Fruit fly (Drosophila melanogaster): ENCODE results near the gene Sbds.

The Sbds gene

DNA sequence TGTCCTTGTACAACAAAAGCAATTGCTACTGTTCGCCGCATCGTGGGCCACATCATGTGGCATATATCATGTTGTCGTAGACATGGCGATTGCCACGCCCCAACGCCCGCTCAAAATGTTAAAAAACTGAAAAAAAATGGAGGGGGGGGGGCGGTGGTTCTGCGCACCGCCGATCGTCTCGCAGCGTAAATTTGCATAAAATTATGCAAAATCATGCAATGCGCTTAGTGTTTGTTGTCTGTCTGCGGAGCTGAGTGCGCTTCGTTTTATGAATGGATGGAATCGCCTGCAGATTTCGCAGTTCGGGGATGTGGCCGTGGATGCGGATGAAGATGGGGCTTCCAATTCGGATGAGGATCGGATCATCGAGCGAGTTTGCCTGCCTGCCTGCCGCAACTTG is 19.1 kb downstream of the Sbds start:
- TF ChIP-seq CG6276 (GFP tag; optimal IDR thresholded peaks at IDR 0.05) (no peak), ss (GFP tag; optimal IDR thresholded peaks at IDR 0.05) (peak in 1 of 2 experiments; percentile 6), Ets96B (tag; optimal IDR thresholded peaks at IDR 0.05) (no peak), CG8319 (GFP tag; optimal IDR thresholded peaks at IDR 0.05) (no peak), dac (GFP tag; optimal IDR thresholded peaks at IDR 0.05) (no peak)

DNA sequence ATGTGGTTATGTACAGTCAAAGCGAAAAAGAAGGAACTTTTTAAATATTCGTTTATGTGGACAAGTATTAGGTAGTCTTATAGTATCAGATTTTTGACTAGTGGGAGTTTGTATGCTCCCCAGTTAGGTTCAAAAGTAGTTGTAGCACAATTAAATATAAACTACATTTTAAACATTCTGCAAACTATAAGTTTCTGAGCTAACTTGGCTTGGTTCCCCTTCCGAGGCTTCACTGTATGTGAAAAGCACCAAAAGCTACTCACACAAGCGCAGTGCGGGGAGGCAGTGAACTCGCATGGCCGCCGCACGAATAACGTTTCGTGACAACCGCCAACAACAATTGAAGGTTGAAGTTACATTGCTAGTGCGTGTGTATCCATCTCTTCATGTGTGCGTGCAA is 24.9 kb downstream of the Sbds start:
- TF ChIP-seq ss (GFP tag; optimal IDR thresholded peaks at IDR 0.05) (peak in 1 of 2 experiments; percentile 70), eg (GFP tag; IDR thresholded peaks at IDR 0.05) (peak; percentile 35; the same call in 1 of the 3 replicates), CG3919 (GFP tag; optimal IDR thresholded peaks at IDR 0.05) (no peak), Hr4 (GFP tag; optimal IDR thresholded peaks at IDR 0.05) (peak; percentile 40), Gug (GFP tag; IDR thresholded peaks at IDR 0.05) (0 out of 2 replicates have a peak, but pooled peaks have one; percentile 35), CG32006 (GFP tag; optimal IDR thresholded peaks at IDR 0.05) (peak; percentile 25), esn (GFP tag; optimal IDR thresholded peaks at IDR 0.05) (no peak), CG15336 (GFP tag; IDR thresholded peaks at IDR 0.05) (peak; percentile 59), Eip78C (GFP tag) (peak; percentile 35)

DNA sequence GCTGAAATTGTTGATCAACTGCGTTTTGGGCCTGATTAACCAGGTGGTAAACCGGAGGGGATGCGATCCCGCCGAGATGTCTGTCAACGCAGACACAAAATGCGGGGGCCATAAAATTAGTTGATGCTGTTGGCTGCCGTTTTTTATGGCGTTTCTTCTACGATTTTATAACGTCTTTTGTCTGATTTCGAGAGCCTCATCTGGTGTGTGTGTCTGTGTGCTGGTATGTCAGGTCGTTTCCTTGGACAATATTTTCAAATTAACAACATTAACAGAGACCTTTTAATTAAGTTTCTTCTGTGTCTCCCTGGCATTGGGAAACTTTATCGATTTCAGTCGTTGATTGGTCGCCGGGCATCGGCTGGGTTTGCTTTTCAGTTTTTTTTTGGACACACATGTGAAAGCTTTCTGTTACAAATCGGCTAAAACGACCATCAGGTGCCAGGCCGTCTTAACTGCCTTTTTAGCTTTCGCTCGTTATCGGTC is 26.1 kb downstream of the Sbds start:
- TF ChIP-seq Blimp-1 (GFP tag; optimal IDR thresholded peaks at IDR 0.05), result no peak
- no peak for TF ChIP-seq CG6163 (GFP tag; IDR thresholded peaks at IDR 0.05)
- TF ChIP-seq CG7368 (GFP tag; optimal IDR thresholded peaks at IDR 0.05), result no peak
- TF ChIP-seq CG11902 (GFP tag; optimal IDR thresholded peaks at IDR 0.05), result no peak
- TF ChIP-seq esn (GFP tag; optimal IDR thresholded peaks at IDR 0.05), result no peak
- no peak for TF ChIP-seq CG6792 (GFP tag; optimal IDR thresholded peaks at IDR 0.05)
- no peak for TF ChIP-seq fkh (GFP tag; optimal IDR thresholded peaks at IDR 0.05)
- TF ChIP-seq lz (GFP tag; optimal IDR thresholded peaks at IDR 0.05), result no peak
- TF ChIP-seq CG3919 (GFP tag; optimal IDR thresholded peaks at IDR 0.05), result no peak
- TF ChIP-seq net (GFP tag; optimal IDR thresholded peaks at IDR 0.05), result no peak
- TF ChIP-seq Eip93F (GFP tag; optimal IDR thresholded peaks at IDR 0.05), result no peak
- no peak for TF ChIP-seq achi (GFP tag; optimal IDR thresholded peaks at IDR 0.05)

DNA sequence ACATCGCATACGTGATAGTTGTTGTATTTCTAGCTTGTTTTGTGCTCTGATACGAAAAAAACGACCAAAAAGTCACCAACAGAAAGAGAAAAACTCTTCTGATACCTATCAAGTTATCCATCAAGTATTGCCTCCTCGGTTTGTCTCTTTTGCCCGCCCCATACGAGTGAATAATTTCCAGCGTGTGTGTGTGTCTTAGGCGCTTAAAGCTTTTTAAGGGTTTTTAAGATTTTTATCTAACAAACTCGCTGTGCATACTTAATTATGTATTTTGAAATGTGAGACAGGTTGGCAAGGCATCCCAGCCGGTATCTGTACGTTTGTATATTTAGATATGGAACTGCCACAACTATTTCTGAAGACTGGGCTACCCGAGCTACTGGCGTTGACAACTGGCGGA is 26.7 kb downstream of the Sbds start:
- TF ChIP-seq Met (GFP tag; optimal IDR thresholded peaks at IDR 0.05) (no peak), fkh (GFP tag; optimal IDR thresholded peaks at IDR 0.05) (no peak), CG15336 (GFP tag; IDR thresholded peaks at IDR 0.05) (no peak), CG7368 (GFP tag; optimal IDR thresholded peaks at IDR 0.05) (no peak), Hr39 (GFP tag; optimal IDR thresholded peaks at IDR 0.05) (no peak), vri (GFP tag; optimal IDR thresholded peaks at IDR 0.05) (no peak), Blimp-1 (GFP tag; optimal IDR thresholded peaks at IDR 0.05) (no peak), CG10631 (GFP tag; optimal IDR thresholded peaks at IDR 0.05) (no peak), Sox102F (GFP tag; optimal IDR thresholded peaks at IDR 0.05) (no peak), dsx (GFP tag; optimal IDR thresholded peaks at IDR 0.05; ENCODE audit: poor library complexity, severe bottlenecking) (no peak), topi (GFP tag; optimal IDR thresholded peaks at IDR 0.05) (no peak), spab (GFP tag; optimal IDR thresholded peaks at IDR 0.05) (no peak), Eip93F (GFP tag; optimal IDR thresholded peaks at IDR 0.05) (no peak), cyc (GFP tag; optimal IDR thresholded peaks at IDR 0.05) (no peak), Lpt (GFP tag; optimal IDR thresholded peaks at IDR 0.05) (no peak), achi (GFP tag; optimal IDR thresholded peaks at IDR 0.05) (no peak), Gug (GFP tag; IDR thresholded peaks at IDR 0.05) (no peak), Hr4 (GFP tag; optimal IDR thresholded peaks at IDR 0.05) (no peak), fd85E (GFP tag; optimal IDR thresholded peaks at IDR 0.05) (no peak), eg (GFP tag; IDR thresholded peaks at IDR 0.05) (no peak)

DNA sequence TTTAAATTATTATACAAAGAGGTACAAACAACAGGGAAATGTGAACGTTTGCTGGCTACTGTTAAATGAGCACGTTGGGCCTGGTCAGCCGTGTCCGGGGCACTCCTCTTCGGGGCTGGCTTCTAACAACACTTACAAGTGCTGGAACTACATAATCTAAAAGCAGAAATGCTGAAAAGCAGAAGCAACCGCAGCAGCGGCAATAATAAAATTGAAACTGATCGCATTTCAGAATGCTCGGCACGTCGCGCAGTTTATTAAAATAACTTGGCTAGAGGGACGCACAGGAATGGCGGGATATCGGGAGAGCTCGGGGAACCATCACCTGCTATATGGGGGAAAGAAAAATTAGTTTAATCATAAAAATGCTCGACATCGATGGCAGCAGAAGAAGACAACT is 30.7 kb downstream of the Sbds start:
- TF ChIP-seq Eip93F (GFP tag; optimal IDR thresholded peaks at IDR 0.05) (no peak), Lpt (GFP tag; optimal IDR thresholded peaks at IDR 0.05) (no peak), Sox102F (GFP tag; optimal IDR thresholded peaks at IDR 0.05) (no peak), CG6163 (GFP tag; IDR thresholded peaks at IDR 0.05) (no peak)
